Worm (Caenorhabditis elegans) whole organism, late embryonic: Measurements from ENCODE around the gene mrps-33.
"Not testable (repeated sequence)": the region's sequence is repeated elsewhere in the genome, so short reads cannot be mapped to it uniquely, and the experiment has no call there.

Experiments used
- K02D7.2 ChIP-seq: sonication (generic microtip); optimal IDR thresholded peaks from 2 replicates; lab custom pipeline; 2017; ENCODE audit warnings: mild to moderate bottlenecking, missing genetic modification characterization, missing compliant biosample characterization
- K09A11.1 ChIP-seq: sonication (generic microtip); optimal IDR thresholded peaks from 2 replicates; lab custom pipeline; 2017; ENCODE audit warnings: antibody characterized with exemption, mild to moderate bottlenecking, missing genetic modification characterization, missing compliant biosample characterization; ENCODE audit not compliant: insufficient read depth
- T23F11.4 ChIP-seq: fragments of 200-800 bp; sonication (Bioruptor generic); optimal IDR thresholded peaks from 2 replicates; lab custom pipeline; 2018; ENCODE audit warnings: mild to moderate bottlenecking, missing genetic modification characterization, missing compliant biosample characterization
- ahr-1 ChIP-seq: sonication (generic microtip); optimal IDR thresholded peaks from 2 replicates; lab custom pipeline; 2016; ENCODE audit warnings: missing genetic modification characterization, missing compliant biosample characterization
- ceh-18 ChIP-seq: sonication (generic microtip); optimal IDR thresholded peaks from 2 replicates; lab custom pipeline; 2016; ENCODE audit warnings: missing genetic modification characterization, missing compliant biosample characterization
- ceh-19 ChIP-seq: fragments of 200-800 bp; sonication (Bioruptor generic); optimal IDR thresholded peaks from 2 replicates; lab custom pipeline; 2018; ENCODE audit warnings: mild to moderate bottlenecking, missing genetic modification characterization, missing compliant biosample characterization
- ceh-24 ChIP-seq: sonication (generic microtip); optimal IDR thresholded peaks from 2 replicates; lab custom pipeline; 2016; ENCODE audit warnings: mild to moderate bottlenecking, missing genetic modification characterization, missing compliant biosample characterization
- ceh-45 ChIP-seq: fragments of 200-800 bp; sonication (Bioruptor generic); IDR thresholded peaks from 2 replicates; pipeline ENCODE4 v1.3.6; 2022; ENCODE audit warnings: missing genetic modification reagents, missing genetic modification characterization, missing compliant biosample characterization
- dmd-4 ChIP-seq: sonication (generic microtip); optimal IDR thresholded peaks from 2 replicates; lab custom pipeline; 2016; ENCODE audit warnings: borderline replicate concordance, missing genetic modification characterization, missing compliant biosample characterization
- elt-2 ChIP-seq: sonication (generic microtip); optimal IDR thresholded peaks from 2 replicates; lab custom pipeline; 2016; ENCODE audit warnings: missing genetic modification reagents, missing genetic modification characterization, missing compliant biosample characterization
- ets-4 ChIP-seq: sonication (generic microtip); optimal IDR thresholded peaks from 2 replicates; lab custom pipeline; 2016; ENCODE audit warnings: missing genetic modification characterization, missing compliant biosample characterization
- eyg-1 ChIP-seq: sonication (generic microtip); optimal IDR thresholded peaks from 2 replicates; lab custom pipeline; 2016; ENCODE audit warnings: missing genotype, missing genetic modification characterization, missing compliant biosample characterization
- hlh-15 ChIP-seq: sonication (generic microtip); optimal IDR thresholded peaks from 2 replicates; lab custom pipeline; 2016; ENCODE audit warnings: missing genetic modification characterization, missing compliant biosample characterization
- hlh-6 ChIP-seq: sonication (generic microtip); optimal IDR thresholded peaks from 2 replicates; lab custom pipeline; 2016; ENCODE audit warnings: missing genotype, missing genetic modification characterization, missing compliant biosample characterization
- hlh-8 ChIP-seq: sonication (generic microtip); optimal IDR thresholded peaks from 2 replicates; lab custom pipeline; 2016; ENCODE audit warnings: missing genotype, missing genetic modification characterization, missing compliant biosample characterization
- lin-11 ChIP-seq: fragments of 200-800 bp; sonication (Bioruptor generic); optimal IDR thresholded peaks from 2 replicates; lab custom pipeline; 2018; ENCODE audit warnings: mild to moderate bottlenecking, missing genetic modification characterization, missing compliant biosample characterization
- odd-2 ChIP-seq: sonication (generic microtip); optimal IDR thresholded peaks from 2 replicates; lab custom pipeline; 2017; ENCODE audit warnings: antibody characterized with exemption, mild to moderate bottlenecking, missing genetic modification characterization, missing compliant biosample characterization
- pag-3 ChIP-seq: sonication (generic microtip); optimal IDR thresholded peaks from 2 replicates; lab custom pipeline; 2016; ENCODE audit warnings: missing compliant biosample characterization, missing genetic modification characterization, borderline replicate concordance
- pha-2 ChIP-seq: sonication (generic microtip); optimal IDR thresholded peaks from 2 replicates; lab custom pipeline; 2017; ENCODE audit warnings: mild to moderate bottlenecking, missing genetic modification characterization, missing compliant biosample characterization
- pros-1 ChIP-seq: fragments of 150-350 bp; optimal IDR thresholded peaks from 2 replicates; lab custom pipeline; 2014; ENCODE audit warnings: missing biosample characterization, missing genetic modification reagents, missing genetic modification characterization
- rnt-1 ChIP-seq: sonication (generic microtip); optimal IDR thresholded peaks from 2 replicates; lab custom pipeline; 2016; ENCODE audit warnings: missing genetic modification characterization, missing compliant biosample characterization
- sox-2 ChIP-seq: fragments of 200-800 bp; sonication (Bioruptor generic); IDR thresholded peaks from 2 replicates; pipeline ENCODE4 v1.3.6; 2022; ENCODE audit warnings: missing genetic modification reagents, missing genetic modification characterization, missing compliant biosample characterization
- sox-4 ChIP-seq: sonication (generic microtip); optimal IDR thresholded peaks from 2 replicates; lab custom pipeline; 2017; ENCODE audit warnings: mild to moderate bottlenecking, missing genetic modification characterization, inconsistent platforms, missing compliant biosample characterization
- syd-9 ChIP-seq: sonication (generic microtip); optimal IDR thresholded peaks from 2 replicates; lab custom pipeline; 2016; ENCODE audit warnings: mild to moderate bottlenecking, missing genetic modification characterization, moderate library complexity, missing compliant biosample characterization
- tbx-2 ChIP-seq: sonication (generic microtip); optimal IDR thresholded peaks from 2 replicates; lab custom pipeline; 2016; ENCODE audit warnings: missing genetic modification characterization, missing compliant biosample characterization
- unc-3 ChIP-seq, 2 experiments: fragments of 200-800 bp in 1 of 2; sonication (Bioruptor generic) in 1 of 2; sonication (generic microtip) in 1 of 2; conservative IDR thresholded peaks in 1 of 2; optimal IDR thresholded peaks in 1 of 2; 2 replicates each; pipeline versions ENCODE4 v1.3.6 to Lab custom; 2016 to 2022; ENCODE audit warnings: missing compliant biosample characterization in 2 of 2, missing genetic modification characterization in 2 of 2, missing genetic modification reagents in 1 of 2
- zip-5 ChIP-seq: sonication (generic microtip); optimal IDR thresholded peaks from 2 replicates; lab custom pipeline; 2016; ENCODE audit warnings: missing genetic modification characterization, missing compliant biosample characterization
- ztf-16 ChIP-seq: sonication (generic microtip); optimal IDR thresholded peaks from 2 replicates; lab custom pipeline; 2017; ENCODE audit warnings: missing genetic modification characterization, missing compliant biosample characterization

Gene mrps-33

DNA sequence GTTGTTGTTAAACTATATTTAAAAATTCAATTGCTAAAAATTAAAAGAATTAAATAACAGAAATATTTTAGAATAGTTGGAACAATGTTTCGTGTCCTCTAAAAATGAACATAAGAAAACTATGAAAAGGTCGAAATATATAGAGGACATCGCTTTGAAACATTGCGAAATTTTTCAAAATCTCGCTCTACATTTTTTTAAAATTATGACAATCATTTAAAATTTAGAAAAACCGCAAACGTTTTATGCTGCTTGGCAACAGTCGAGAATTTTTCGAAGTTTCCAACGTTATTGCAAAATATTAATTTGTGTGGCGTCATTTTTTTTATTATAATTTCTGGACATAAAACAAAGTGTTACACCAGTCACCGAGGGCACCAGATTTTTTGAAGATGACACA is 24.8 kb downstream of the mrps-33 start, which contains the start of the genes parg-2 and ipla-5:
Gene parg-2 (minus strand): TSS at position 101 of the 400 bp plus-strand sequence.
Gene ipla-5 (plus strand): TSS at position 216 of the 400 bp plus-strand sequence.
- not testable (repeated sequence) for TF ChIP-seq hlh-8; pros-1 (tag; lab: Kevin White, UChicago); sox-4 (tag; lab: Kevin White, UChicago)

- TF ChIP-seq rnt-1 = no peak
- TF ChIP-seq unc-3 (GFP tag; conservative IDR thresholded peaks at IDR 0.05; lab: Robert Waterston, UW) = no peak
- no peak for TF ChIP-seq unc-3 (tag; optimal IDR thresholded peaks at IDR 0.05; lab: Kevin White, UChicago)
- TF ChIP-seq pros-1 (tag; lab: Kevin White, UChicago) = no peak
- TF ChIP-seq ets-4 (tag; lab: Kevin White, UChicago) = no peak
Measured at ce11 chrIV:8708046-8708445, 31.8 kb downstream of the mrps-33 start.

- no peak for TF ChIP-seq hlh-6 (tag; lab: Kevin White, UChicago)
- TF ChIP-seq hlh-8 = no peak
- TF ChIP-seq dmd-4 (tag; lab: Kevin White, UChicago) = no peak
- TF ChIP-seq odd-2 (tag; lab: Kevin White, UChicago) = no peak
- TF ChIP-seq ahr-1 (tag; lab: Kevin White, UChicago) = no peak
- TF ChIP-seq K02D7.2 (tag; lab: Kevin White, UChicago) = no peak
- no peak for TF ChIP-seq T23F11.4 (GFP tag; lab: Kevin White, UChicago)
- TF ChIP-seq ceh-18 (tag; lab: Kevin White, UChicago) = no peak
- no peak for TF ChIP-seq zip-5
- TF ChIP-seq pros-1 (tag; lab: Kevin White, UChicago) = no peak
- no peak for TF ChIP-seq K09A11.1
- TF ChIP-seq ztf-16 (tag; lab: Kevin White, UChicago) = no peak
- TF ChIP-seq eyg-1 (tag; lab: Kevin White, UChicago) = no peak
- TF ChIP-seq ets-4 (tag; lab: Kevin White, UChicago) = no peak
- no peak for TF ChIP-seq sox-2 (GFP tag; lab: Robert Waterston, UW)
- TF ChIP-seq pag-3 (tag; lab: Kevin White, UChicago) = no peak
- no peak for TF ChIP-seq ceh-19 (GFP tag; lab: Kevin White, UChicago)
- no peak for TF ChIP-seq ceh-45 (GFP tag; lab: Robert Waterston, UW)
- no peak for TF ChIP-seq tbx-2 (tag; lab: Kevin White, UChicago)
Measured at ce11 chrIV:8705504-8705903, 34.3 kb downstream of the mrps-33 start, which contains the start of gene H23L24.4. TSS of gene H23L24.4 (minus strand) at chrIV:8705604.

DNA sequence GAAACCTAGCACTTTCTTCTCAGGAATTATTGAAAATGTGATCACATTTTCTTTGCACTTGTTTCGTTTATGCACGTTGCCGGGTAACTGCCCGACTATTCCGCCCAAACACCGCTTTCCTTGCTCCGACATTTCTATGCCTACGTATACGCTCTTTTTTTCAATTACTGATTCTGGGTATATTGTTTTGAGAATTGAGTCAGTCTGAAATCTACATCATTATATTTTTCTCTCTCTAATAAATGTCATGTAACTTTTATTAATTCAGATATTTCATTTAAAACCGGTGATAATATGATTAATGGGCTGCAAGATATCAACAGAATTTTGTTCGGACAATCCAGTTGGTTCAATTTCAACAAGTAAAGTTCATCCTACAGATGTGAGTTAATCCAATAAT is 42.4 kb downstream of the mrps-33 start, which contains the start of gene ttll-11:
Gene ttll-11 (plus strand): TSS at position 301 of the 400 bp plus-strand sequence.
- no peak for TF ChIP-seq elt-2 (tag; lab: Kevin White, UChicago)
- no peak for TF ChIP-seq syd-9 (tag; lab: Kevin White, UChicago)
- no peak for TF ChIP-seq dmd-4 (tag; lab: Kevin White, UChicago)
- no peak for TF ChIP-seq pha-2 (tag; lab: Kevin White, UChicago)
- TF ChIP-seq ceh-19 (GFP tag; lab: Kevin White, UChicago) = no peak
- TF ChIP-seq ceh-24 (tag; lab: Kevin White, UChicago) = no peak
- no peak for TF ChIP-seq hlh-15

DNA sequence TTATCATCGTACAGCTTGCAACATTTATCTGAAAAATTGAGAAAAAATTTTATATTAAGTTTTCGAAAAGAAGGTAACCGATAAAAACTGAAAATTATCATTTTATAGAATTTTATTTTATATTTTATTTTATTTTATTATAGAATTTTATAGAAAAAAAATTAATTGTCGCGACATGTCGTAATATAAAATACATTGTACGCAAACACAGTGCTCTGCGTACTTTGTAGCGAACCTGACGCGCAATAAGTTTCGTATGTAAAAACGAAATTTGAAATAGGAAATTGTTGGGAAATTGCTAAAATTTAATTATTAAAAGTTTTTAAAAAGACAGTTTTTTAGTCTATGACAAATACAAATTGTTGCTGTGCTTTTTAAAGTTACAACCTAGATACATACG is 48.3 kb downstream of the mrps-33 start, which contains the start of the genes hst-1 and ints-6:
Gene hst-1 (minus strand): TSS at position 28 of the 400 bp plus-strand sequence.
Gene ints-6 (plus strand): TSS at position 260 of the 400 bp plus-strand sequence.
- no peak for TF ChIP-seq lin-11
- no peak for TF ChIP-seq syd-9 (tag; lab: Kevin White, UChicago)
